Worm (Caenorhabditis elegans) whole organism, L4 larva: ENCODE data around the gene ceh-37.

Source experiments
- F37D6.2 ChIP-seq: sonication (generic microtip); optimal IDR thresholded peaks from 2 replicates; lab custom pipeline; 2016; ENCODE audit warnings: mild to moderate bottlenecking, missing genetic modification characterization, missing compliant biosample characterization
- T26A8.4 ChIP-seq: fragments of 200-800 bp; sonication (Bioruptor generic); IDR thresholded peaks from 2 replicates; pipeline ENCODE4 v1.3.6; 2022; ENCODE audit warnings: missing genetic modification characterization, missing compliant biosample characterization
- ZK337.2 ChIP-seq: fragments of 200-800 bp; sonication (Bioruptor generic); IDR thresholded peaks from 2 replicates; pipeline ENCODE4 v1.3.6; 2022; ENCODE audit warnings: missing genetic modification reagents, missing genetic modification characterization, missing compliant biosample characterization
- aha-1 ChIP-seq: fragments of 150-350 bp; peaks from one replicate; lab custom pipeline; 2014; ENCODE audit warnings: missing biosample characterization, missing genetic modification characterization
- aly-2 ChIP-seq: sonication (generic microtip); optimal IDR thresholded peaks from 2 replicates; lab custom pipeline; 2018; ENCODE audit warnings: missing biosample characterization, missing genetic modification characterization
- attf-4 ChIP-seq: sonication (generic microtip); optimal IDR thresholded peaks from 3 replicates; lab custom pipeline; 2017; ENCODE audit warnings: missing biosample characterization, missing genetic modification characterization
- ceh-20 ChIP-seq: fragments of 200-800 bp; sonication (Bioruptor generic); IDR thresholded peaks from 2 replicates; pipeline ENCODE4 v1.3.6; 2022; ENCODE audit warnings: missing genetic modification reagents, missing genetic modification characterization, missing compliant biosample characterization
- cey-2 ChIP-seq: sonication (generic microtip); optimal IDR thresholded peaks from 3 replicates; lab custom pipeline; 2017; ENCODE audit warnings: missing genetic modification characterization, mild to moderate bottlenecking, missing compliant biosample characterization, antibody characterized with exemption, borderline replicate concordance; ENCODE audit not compliant: insufficient read depth
- ctbp-1 ChIP-seq: fragments of 200-800 bp; sonication (Bioruptor generic); IDR thresholded peaks from 2 replicates; pipeline ENCODE4 v1.3.6; 2022; ENCODE audit warnings: missing genetic modification reagents, missing genetic modification characterization, missing compliant biosample characterization
- daf-12 ChIP-seq: fragments of 150-350 bp; optimal IDR thresholded peaks from 2 replicates; lab custom pipeline; 2014; ENCODE audit warnings: missing biosample characterization, missing genetic modification reagents, missing genetic modification characterization
- dmd-8 ChIP-seq: fragments of 200-800 bp; sonication (Bioruptor generic); IDR thresholded peaks from 2 replicates; pipeline ENCODE4 v1.3.6; 2022; ENCODE audit warnings: missing genetic modification characterization, missing compliant biosample characterization
- dve-1 ChIP-seq: sonication (generic microtip); optimal IDR thresholded peaks from 2 replicates; lab custom pipeline; 2017; ENCODE audit warnings: antibody characterized with exemption, mild to moderate bottlenecking, missing genetic modification characterization, missing compliant biosample characterization; ENCODE audit not compliant: insufficient read depth
- egl-27 ChIP-seq: sonication (generic microtip); optimal IDR thresholded peaks from 3 replicates; lab custom pipeline; 2017; ENCODE audit warnings: missing biosample characterization, missing genetic modification reagents, missing genetic modification characterization
- egl-43 ChIP-seq: fragments of 200-800 bp; sonication (Bioruptor generic); IDR thresholded peaks from 2 replicates; pipeline ENCODE4 v1.3.6; 2022; ENCODE audit warnings: missing genetic modification reagents, missing genetic modification characterization, missing compliant biosample characterization
- fos-1 ChIP-seq: fragments of 150-350 bp; optimal IDR thresholded peaks from 2 replicates; lab custom pipeline; 2014; ENCODE audit warnings: missing biosample characterization, missing genetic modification characterization
- hlh-11 ChIP-seq: fragments of 200-800 bp; sonication (Bioruptor generic); optimal IDR thresholded peaks from 2 replicates; lab custom pipeline; 2018; ENCODE audit warnings: mild to moderate bottlenecking, missing genetic modification characterization, missing compliant biosample characterization
- lim-7 ChIP-seq: fragments of 200-800 bp; sonication (Bioruptor generic); IDR thresholded peaks from 2 replicates; pipeline ENCODE4 v1.3.6; 2022; ENCODE audit warnings: missing genetic modification characterization, missing compliant biosample characterization
- lin-13 ChIP-seq: fragments of 150-350 bp; optimal IDR thresholded peaks from 2 replicates; lab custom pipeline; 2014; ENCODE audit warnings: missing biosample characterization, missing genetic modification reagents, missing genetic modification characterization
- lin-29 ChIP-seq: fragments of 200-800 bp; sonication (Bioruptor generic); IDR thresholded peaks from 2 replicates; pipeline ENCODE4 v1.3.6; 2022; ENCODE audit warnings: missing genetic modification reagents, missing genetic modification characterization, missing compliant biosample characterization
- lsy-2 ChIP-seq, 2 experiments: fragments of 150-350 bp in 1 of 2; sonication (generic microtip) in 1 of 2; optimal IDR thresholded peaks; 2 replicates each; lab custom pipeline; 2014 to 2017; ENCODE audit warnings: missing biosample characterization in 2 of 2, missing genetic modification characterization in 2 of 2
- madf-9 ChIP-seq: fragments of 200-800 bp; sonication (Bioruptor generic); conservative IDR thresholded peaks from 2 replicates; pipeline ENCODE4 v1.3.6; 2022; ENCODE audit warnings: missing genetic modification reagents, missing genetic modification characterization, missing compliant biosample characterization
- mdl-1 ChIP-seq, 2 experiments: fragments of 150-350 bp in 1 of 2; sonication (generic microtip) in 1 of 2; optimal IDR thresholded peaks; 2 replicates each; lab custom pipeline; 2014 to 2017; ENCODE audit warnings: missing biosample characterization in 2 of 2, missing genetic modification characterization in 2 of 2
- mep-1 ChIP-seq: fragments of 150-350 bp; sonication (generic microtip); optimal IDR thresholded peaks from 3 replicates; lab custom pipeline; 2014; ENCODE audit warnings: missing biosample characterization, missing genetic modification characterization
- mes-2 ChIP-seq: sonication (generic microtip); optimal IDR thresholded peaks from 2 replicates; lab custom pipeline; 2016; ENCODE audit warnings: missing genotype, mild to moderate bottlenecking, missing genetic modification characterization, missing compliant biosample characterization; ENCODE audit not compliant: poor library complexity, severe bottlenecking
- mxl-2 ChIP-seq: fragments of 200-800 bp; sonication (Bioruptor generic); conservative IDR thresholded peaks from 2 replicates; pipeline ENCODE4 v1.3.6; 2022; ENCODE audit warnings: missing genetic modification reagents, missing genetic modification characterization, missing compliant biosample characterization
- mxl-3 ChIP-seq: fragments of 200-800 bp; sonication (Bioruptor generic); optimal IDR thresholded peaks from 2 replicates; lab custom pipeline; 2018; ENCODE audit warnings: mild to moderate bottlenecking, missing genetic modification characterization, missing compliant biosample characterization
- nhr-111 ChIP-seq: fragments of 200-800 bp; sonication (Bioruptor generic); optimal IDR thresholded peaks from 2 replicates; lab custom pipeline; 2018; ENCODE audit warnings: mild to moderate bottlenecking, missing genetic modification characterization, missing compliant biosample characterization
- nhr-25 ChIP-seq: sonication (generic microtip); optimal IDR thresholded peaks from 2 replicates; lab custom pipeline; 2017; ENCODE audit warnings: missing genetic modification characterization, mild to moderate bottlenecking, missing compliant biosample characterization, antibody characterized with exemption, moderate library complexity, borderline replicate concordance; ENCODE audit not compliant: insufficient read depth
- nhr-28 ChIP-seq: fragments of 150-350 bp; optimal IDR thresholded peaks from 2 replicates; lab custom pipeline; 2014; ENCODE audit warnings: missing biosample characterization, missing genetic modification characterization
- nhr-41 ChIP-seq: fragments of 200-800 bp; sonication (Bioruptor generic); IDR thresholded peaks from 2 replicates; pipeline ENCODE4 v1.3.6; 2022; ENCODE audit warnings: missing genetic modification reagents, missing genetic modification characterization, missing compliant biosample characterization
- nhr-42 ChIP-seq: fragments of 200-800 bp; sonication (Bioruptor generic); IDR thresholded peaks from 2 replicates; pipeline ENCODE4 v1.3.6; 2022; ENCODE audit warnings: missing genetic modification characterization, missing compliant biosample characterization
- nhr-76 ChIP-seq: fragments of 150-350 bp; optimal IDR thresholded peaks from 2 replicates; lab custom pipeline; 2014; ENCODE audit warnings: missing biosample characterization, missing genetic modification characterization
- nhr-77 ChIP-seq: fragments of 150-350 bp; optimal IDR thresholded peaks from 2 replicates; lab custom pipeline; 2014; ENCODE audit warnings: missing biosample characterization, missing genetic modification characterization
- pqm-1 ChIP-seq: sonication (generic microtip); optimal IDR thresholded peaks from 2 replicates; lab custom pipeline; 2017; ENCODE audit warnings: missing biosample characterization, missing genetic modification characterization
- sdz-12 ChIP-seq: fragments of 200-800 bp; sonication (Bioruptor generic); optimal IDR thresholded peaks from 2 replicates; lab custom pipeline; 2018; ENCODE audit warnings: mild to moderate bottlenecking, missing genetic modification characterization, missing compliant biosample characterization
- set-16 ChIP-seq: fragments of 200-800 bp; sonication (Bioruptor generic); IDR thresholded peaks from 2 replicates; pipeline ENCODE4 v1.3.6; 2022; ENCODE audit warnings: missing genetic modification reagents, missing genetic modification characterization, missing compliant biosample characterization
- snpc-1.2 ChIP-seq: fragments of 200-800 bp; sonication (Bioruptor generic); IDR thresholded peaks from 2 replicates; pipeline ENCODE4 v1.3.6; 2022; ENCODE audit warnings: missing genetic modification reagents, missing genetic modification characterization, missing compliant biosample characterization
- snpc-4 ChIP-seq: fragments of 150-350 bp; optimal IDR thresholded peaks from 2 replicates; lab custom pipeline; 2014; ENCODE audit warnings: missing biosample characterization, missing genetic modification characterization
- spr-1 ChIP-seq: sonication (generic microtip); optimal IDR thresholded peaks from 2 replicates; lab custom pipeline; 2016; ENCODE audit warnings: mild to moderate bottlenecking, missing genetic modification characterization, missing compliant biosample characterization
- tag-97 ChIP-seq: fragments of 200-800 bp; sonication (Bioruptor generic); IDR thresholded peaks from 2 replicates; pipeline ENCODE4 v1.3.6; 2022; ENCODE audit warnings: missing genetic modification characterization, missing compliant biosample characterization
- tra-1 ChIP-seq: fragments of 200-800 bp; sonication (Bioruptor generic); IDR thresholded peaks from 2 replicates; pipeline ENCODE4 v1.3.6; 2022; ENCODE audit warnings: missing genetic modification reagents, missing genetic modification characterization, missing compliant biosample characterization
- unc-62 ChIP-seq, 3 experiments: fragments of 150-350 bp in 1 of 3; sonication (generic microtip); optimal IDR thresholded peaks in 2 of 3; peaks in 1 of 3; 1 replicate in 1 of 3; 2 replicates in 2 of 3; lab custom pipeline; 2014 to 2017; ENCODE audit warnings: missing biosample characterization in 3 of 3, missing genetic modification characterization in 3 of 3, missing genetic modification reagents in 3 of 3, missing genotype in 1 of 3
- zag-1 ChIP-seq: fragments of 150-350 bp; optimal IDR thresholded peaks from 2 replicates; lab custom pipeline; 2014; ENCODE audit warnings: missing biosample characterization, missing genetic modification characterization
- zip-11 ChIP-seq: fragments of 200-800 bp; sonication (Bioruptor generic); IDR thresholded peaks from 2 replicates; pipeline ENCODE4 v1.3.6; 2022; ENCODE audit warnings: missing genetic modification characterization, missing compliant biosample characterization

The ceh-37 gene

DNA sequence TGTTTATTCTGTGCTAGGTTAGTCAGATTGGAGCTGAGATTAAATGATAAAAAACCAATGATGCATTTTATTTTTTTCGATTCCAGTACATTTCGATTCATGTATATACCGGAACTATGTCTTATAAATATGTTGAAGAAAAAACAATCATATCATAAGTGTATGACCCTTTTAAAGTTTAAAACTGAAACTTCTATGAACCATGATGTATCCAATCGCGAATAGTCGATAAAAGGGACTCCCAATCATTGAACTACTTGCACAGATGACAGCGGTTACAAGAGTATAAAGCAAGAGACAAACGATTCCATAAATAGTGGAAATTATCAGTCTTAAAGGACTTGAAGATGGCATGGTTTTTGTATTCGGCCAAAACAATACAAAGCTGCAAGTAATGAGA, 27.1 kb upstream of the ceh-37 start, which contains the start of gene srg-37:
Gene srg-37, minus strand, starts transcription at position 101 of the 400 bp plus-strand sequence.
- TF ChIP-seq hlh-11 (tag; lab: Kevin White, UChicago) (no peak), egl-43 (GFP tag; lab: Robert Waterston, UW) (no peak), mep-1 (tag; lab: Kevin White, UChicago) (no peak), ceh-20 (GFP tag; lab: Robert Waterston, UW) (no peak), nhr-28 (tag; lab: Kevin White, UChicago) (no peak), T26A8.4 (GFP tag; lab: Robert Waterston, UW) (no peak), nhr-25 (tag; lab: Kevin White, UChicago) (no peak)
- TF ChIP-seq, all 104 proteins: peak for 0

DNA sequence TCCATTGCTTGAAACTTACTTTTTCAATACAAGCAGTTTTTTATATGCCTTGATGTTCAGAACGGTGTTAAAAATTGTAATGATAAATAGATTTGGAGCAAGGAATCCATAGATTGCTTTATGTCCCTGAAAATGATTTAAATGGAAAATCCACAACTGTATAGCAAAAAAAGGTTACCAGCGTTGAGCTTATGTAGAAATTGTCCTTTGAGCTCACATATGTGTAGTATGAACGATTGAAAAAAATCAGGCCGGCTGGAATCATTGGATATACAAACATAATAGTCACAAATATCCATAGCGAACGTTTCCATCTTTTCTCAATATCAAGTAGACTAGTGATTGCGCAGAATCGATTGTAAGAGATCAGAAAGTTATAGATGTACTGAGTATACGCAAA, 26.6 kb upstream of the ceh-37 start, which contains the start of gene srg-36:
Gene srg-36, minus strand, starts transcription at position 101 of the 400 bp plus-strand sequence.
- TF ChIP-seq ZK337.2 (no peak), unc-62 (GFP tag; optimal IDR thresholded peaks at IDR 0.05 in 1 of 2; lab: Kevin White, UChicago) (no peak), unc-62 (tag; optimal IDR thresholded peaks at IDR 0.05; lab: Kevin White, UChicago) (no peak), zip-11 (no peak), fos-1 (tag; lab: Kevin White, UChicago) (no peak)

DNA sequence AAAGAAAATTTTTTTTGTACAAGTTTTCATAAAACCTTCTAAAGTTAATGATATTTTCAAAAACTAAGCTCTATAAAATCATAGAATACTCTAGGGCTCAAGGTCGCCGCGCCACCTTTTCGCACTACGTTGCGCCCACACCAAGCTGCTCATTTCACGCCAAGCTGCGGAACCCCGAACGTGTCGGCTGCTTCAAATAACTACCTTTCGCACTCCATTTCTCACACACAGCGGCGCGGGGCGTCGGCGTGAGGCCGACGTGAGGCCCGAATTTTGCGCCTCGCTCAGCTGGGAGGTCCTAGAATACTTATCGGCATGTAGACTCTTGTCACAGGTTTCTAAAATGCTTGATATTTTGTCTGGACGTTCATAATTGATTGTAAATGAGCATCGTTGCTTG, 24.2 kb upstream of the ceh-37 start:
- TF ChIP-seq unc-62 (GFP tag; optimal IDR thresholded peaks at IDR 0.05 in 1 of 2; lab: Kevin White, UChicago) (peak in 1 of 2 experiments; percentile 3), unc-62 (tag; optimal IDR thresholded peaks at IDR 0.05; lab: Kevin White, UChicago) (no peak), lsy-2 (tag; optimal IDR thresholded peaks at IDR 0.05; lab: Kevin White, UChicago) (no peak), set-16 (GFP tag; lab: Robert Waterston, UW) (peak; percentile 65; the same call in 1 of the 2 replicates), aha-1 (peak; percentile 93), zag-1 (no peak)
- TF ChIP-seq, all 104 proteins: peak for 3

DNA sequence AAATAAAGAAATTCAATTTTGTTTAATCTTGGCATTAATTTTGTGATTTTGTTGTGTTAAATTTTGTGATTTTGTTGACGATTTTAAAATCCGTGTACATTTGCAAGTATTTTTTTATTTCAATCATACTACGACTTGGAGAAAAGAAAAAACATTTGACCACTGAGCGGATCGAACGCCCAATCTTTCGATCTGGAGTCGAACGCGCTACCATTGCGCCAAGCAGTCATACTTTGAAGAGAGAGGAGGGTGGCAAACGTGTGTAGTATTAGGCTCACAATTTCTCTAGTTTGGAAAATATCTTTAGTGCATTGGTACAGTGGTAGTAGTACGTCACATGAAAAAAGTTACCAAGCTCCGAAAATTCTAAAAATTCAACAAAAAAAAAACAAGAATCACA, 21.0 kb upstream of the ceh-37 start:
- TF ChIP-seq tag-97 (GFP tag; lab: Robert Waterston, UW) (no peak), lsy-2 (tag; optimal IDR thresholded peaks at IDR 0.05; lab: Kevin White, UChicago) (no peak), snpc-4 (no peak), lin-13 (peak; percentile 61), nhr-111 (no peak), nhr-42 (GFP tag; lab: Robert Waterston, UW) (no peak), daf-12 (no peak), egl-27 (no peak), aly-2 (tag; lab: Kevin White, UChicago) (no peak), dmd-8 (GFP tag; lab: Robert Waterston, UW) (0 out of 2 replicates have a peak, but pooled peaks have one; percentile 64), cey-2 (tag; lab: Kevin White, UChicago) (no peak), snpc-1.2 (peak; percentile 47; the same call in 1 of the 2 replicates), dve-1 (tag; lab: Kevin White, UChicago) (no peak), sdz-12 (GFP tag; lab: Kevin White, UChicago) (no peak), pqm-1 (tag; lab: Kevin White, UChicago) (no peak), lim-7 (GFP tag; lab: Robert Waterston, UW) (peak; percentile 89), mxl-2 (GFP tag; lab: Robert Waterston, UW) (no peak), lin-29 (GFP tag; lab: Robert Waterston, UW) (no peak), F37D6.2 (tag; lab: Kevin White, UChicago) (no peak), mes-2 (tag; lab: Kevin White, UChicago) (no peak), mdl-1 (tag; optimal IDR thresholded peaks at IDR 0.05; lab: Kevin White, UChicago) (no peak), tra-1 (peak; percentile 48; the same call in 1 of the 2 replicates), ctbp-1 (GFP tag; lab: Robert Waterston, UW) (no peak; the same call in none of the 2 replicates), attf-4 (tag; lab: Kevin White, UChicago) (no peak), nhr-41 (GFP tag; lab: Robert Waterston, UW) (0 out of 2 replicates have a peak, but pooled peaks have one; percentile 25), spr-1 (tag; lab: Kevin White, UChicago) (no peak), egl-43 (GFP tag; lab: Robert Waterston, UW) (no peak), mxl-3 (GFP tag; lab: Kevin White, UChicago) (no peak), zag-1 (no peak), nhr-77 (tag; lab: Kevin White, UChicago) (no peak), madf-9 (GFP tag; lab: Robert Waterston, UW) (no peak), nhr-76 (tag; lab: Kevin White, UChicago) (no peak)
